Fruit fly (Drosophila melanogaster): ENCODE data around the gene CG7768.
A peak's percentile ranks its signal among the peaks of the same experiment; 100 is the strongest.

The CG7768 gene

dm6 chr3L:14220611-14221497, 2.9 kb downstream of the CG7768 start (continued):
- TF ChIP-seq kay (GFP tag; optimal IDR thresholded peaks at IDR 0.05) = no peak
- TF ChIP-seq Dad (GFP tag; optimal IDR thresholded peaks at IDR 0.05) = no peak
- no peak for TF ChIP-seq CG1792 (GFP tag; optimal IDR thresholded peaks at IDR 0.05)
- no peak for TF ChIP-seq sna (GFP tag; IDR thresholded peaks at IDR 0.05; ENCODE audit: partially characterized antibody)
- no peak for TF ChIP-seq seq (GFP tag; IDR thresholded peaks at IDR 0.05)
- no peak for TF ChIP-seq CG13624 (GFP tag; optimal IDR thresholded peaks at IDR 0.05)
- no peak for TF ChIP-seq slp2 (GFP tag; optimal IDR thresholded peaks at IDR 0.05)
- no peak for TF ChIP-seq Hey (tag; optimal IDR thresholded peaks at IDR 0.05)
- no peak for TF ChIP-seq CG17359 (tag; optimal IDR thresholded peaks at IDR 0.05)
- no peak for TF ChIP-seq unpg (GFP tag; optimal IDR thresholded peaks at IDR 0.05)
- 0 out of 3 replicates have a peak, but pooled peaks have one; percentile 12 for TF ChIP-seq zfh1 (GFP tag; IDR thresholded peaks at IDR 0.05)
- no peak for TF ChIP-seq lola (GFP tag; optimal IDR thresholded peaks at IDR 0.05)
- no peak for TF ChIP-seq Dbx (GFP tag; IDR thresholded peaks at IDR 0.05)
- TF ChIP-seq CG4328 (GFP tag; optimal IDR thresholded peaks at IDR 0.05) = no peak
- no peak for TF ChIP-seq CG10147 (GFP tag; optimal IDR thresholded peaks at IDR 0.05)
- no peak for TF ChIP-seq Dref (GFP tag; IDR thresholded peaks at IDR 0.05)
- TF ChIP-seq vfl (GFP tag; optimal IDR thresholded peaks at IDR 0.05) = no peak
- TF ChIP-seq CG2202 (tag; optimal IDR thresholded peaks at IDR 0.05) = no peak
- TF ChIP-seq Oaz (GFP tag; IDR thresholded peaks at IDR 0.05) = no peak
- no peak for TF ChIP-seq tup (GFP tag; optimal IDR thresholded peaks at IDR 0.05)
- no peak for TF ChIP-seq CG2678 (tag; optimal IDR thresholded peaks at IDR 0.05)
- no peak for TF ChIP-seq gem (tag; optimal IDR thresholded peaks at IDR 0.05)
- TF ChIP-seq twi (tag; optimal IDR thresholded peaks at IDR 0.05) = peak; percentile 54
- no peak for TF ChIP-seq wdn (GFP tag; IDR thresholded peaks at IDR 0.05)
- peak; percentile 12 for TF ChIP-seq pita (GFP tag; optimal IDR thresholded peaks at IDR 0.05)
- TF ChIP-seq dmrt11E (tag; optimal IDR thresholded peaks at IDR 0.05) = no peak
- no peak for TF ChIP-seq Sox100B (GFP tag; optimal IDR thresholded peaks at IDR 0.05)
- no peak for TF ChIP-seq mam (GFP tag; optimal IDR thresholded peaks at IDR 0.05)
- TF ChIP-seq H2.0 (GFP tag; IDR thresholded peaks at IDR 0.05) = no peak
- no peak for TF ChIP-seq Jarid2 (GFP tag; optimal IDR thresholded peaks at IDR 0.05)
- no peak for TF ChIP-seq lbe (GFP tag; optimal IDR thresholded peaks at IDR 0.05)
- TF ChIP-seq Dfd (GFP tag; optimal IDR thresholded peaks at IDR 0.05) = no peak
- no peak for TF ChIP-seq CG1233 (GFP tag; optimal IDR thresholded peaks at IDR 0.05)
- TF ChIP-seq CG30431 (GFP tag; optimal IDR thresholded peaks at IDR 0.05) = no peak
- no peak for TF ChIP-seq odd (GFP tag; optimal IDR thresholded peaks at IDR 0.05)
- no peak for TF ChIP-seq Eip74EF (GFP tag; optimal IDR thresholded peaks at IDR 0.05)
- no peak for TF ChIP-seq CG33557 (GFP tag; optimal IDR thresholded peaks at IDR 0.05)
- TF ChIP-seq pnt (GFP tag; optimal IDR thresholded peaks at IDR 0.05) = no peak
- TF ChIP-seq CG7928 (GFP tag; optimal IDR thresholded peaks at IDR 0.05) = no peak
- TF ChIP-seq Dip3 (GFP tag; optimal IDR thresholded peaks at IDR 0.05) = no peak
- no peak for TF ChIP-seq Mrtf (GFP tag; IDR thresholded peaks at IDR 0.05)
- TF ChIP-seq CG31388 (GFP tag; optimal IDR thresholded peaks at IDR 0.05) = no peak

All from whole organism, embryonic.